Worm (Caenorhabditis elegans) whole organism, L1 larva: ENCODE results near the gene amt-4.

ENCODE experiments used
- C34B4.2 ChIP-seq: sonication (generic microtip); optimal IDR thresholded peaks from 2 replicates; lab custom pipeline; 2017; ENCODE audit warnings: mild to moderate bottlenecking, missing genetic modification characterization, missing compliant biosample characterization
- F16B12.6 ChIP-seq: fragments of 150-350 bp; optimal IDR thresholded peaks from 2 replicates; lab custom pipeline; 2014; ENCODE audit warnings: missing biosample characterization, missing genetic modification characterization
- alr-1 ChIP-seq: fragments of 200-800 bp; sonication (Bioruptor generic); optimal IDR thresholded peaks from 2 replicates; lab custom pipeline; 2018; ENCODE audit warnings: borderline replicate concordance, mild to moderate bottlenecking, missing genetic modification characterization, missing compliant biosample characterization
- aly-2 ChIP-seq: fragments of 150-350 bp; optimal IDR thresholded peaks from 2 replicates; lab custom pipeline; 2014; ENCODE audit warnings: missing biosample characterization, missing genetic modification characterization
- ama-1 ChIP-seq: fragments of 150-350 bp; optimal IDR thresholded peaks from 2 replicates; lab custom pipeline; 2014
- blmp-1 ChIP-seq: fragments of 150-350 bp; optimal IDR thresholded peaks from 2 replicates; lab custom pipeline; 2014; ENCODE audit warnings: missing biosample characterization, missing genetic modification characterization
- ceh-8 ChIP-seq: fragments of 200-800 bp; sonication (Bioruptor generic); optimal IDR thresholded peaks from 2 replicates; lab custom pipeline; 2018; ENCODE audit warnings: mild to moderate bottlenecking, missing genetic modification characterization, moderate library complexity, missing compliant biosample characterization
- ceh-88 ChIP-seq: fragments of 200-800 bp; sonication (Bioruptor generic); IDR thresholded peaks from 2 replicates; pipeline ENCODE4 v1.3.6; 2022; ENCODE audit warnings: missing genetic modification characterization, missing compliant biosample characterization
- dsc-1 ChIP-seq: sonication (generic microtip); optimal IDR thresholded peaks from 2 replicates; lab custom pipeline; 2016; ENCODE audit warnings: mild to moderate bottlenecking, missing genetic modification characterization, missing compliant biosample characterization
- efl-1 ChIP-seq, 4 experiments: fragments of 150-350 bp; optimal IDR thresholded peaks in 3 of 4; peaks in 1 of 4; 1 replicate in 1 of 4; 2 replicates in 3 of 4; lab custom pipeline; 2014; ENCODE audit warnings: missing biosample characterization in 2 of 4, missing genetic modification characterization in 2 of 4, missing genetic modification reagents in 2 of 4
- efl-3 ChIP-seq: fragments of 200-800 bp; sonication (Bioruptor generic); optimal IDR thresholded peaks from 2 replicates; lab custom pipeline; 2018; ENCODE audit warnings: mild to moderate bottlenecking, missing genetic modification characterization, missing compliant biosample characterization
- elt-2 ChIP-seq: sonication (generic microtip); optimal IDR thresholded peaks from 2 replicates; lab custom pipeline; 2016; ENCODE audit warnings: missing genetic modification characterization, mild to moderate bottlenecking, inconsistent platforms, missing compliant biosample characterization, missing genetic modification reagents
- grh-1 ChIP-seq: fragments of 200-800 bp; sonication (Bioruptor generic); IDR thresholded peaks from 2 replicates; pipeline ENCODE4 v1.3.6; 2022; ENCODE audit warnings: missing genetic modification reagents, missing genetic modification characterization, missing compliant biosample characterization
- hpl-2 ChIP-seq: fragments of 150-350 bp; optimal IDR thresholded peaks from 2 replicates; lab custom pipeline; 2014; ENCODE audit warnings: missing biosample characterization, missing genetic modification reagents, missing genetic modification characterization
- isw-1 ChIP-seq: fragments of 200-800 bp; sonication (Bioruptor generic); IDR thresholded peaks from 2 replicates; pipeline ENCODE4 v1.3.6; 2022; ENCODE audit warnings: missing genetic modification characterization, missing compliant biosample characterization
- lin-14 ChIP-seq: fragments of 200-800 bp; sonication (Bioruptor generic); optimal IDR thresholded peaks from 2 replicates; lab custom pipeline; 2018; ENCODE audit warnings: mild to moderate bottlenecking, missing genetic modification characterization, moderate library complexity, missing compliant biosample characterization
- lin-35 ChIP-seq, 2 experiments: fragments of 150-350 bp; optimal IDR thresholded peaks; 2 replicates each; lab custom pipeline; 2014; ENCODE audit warnings: missing biosample characterization in 2 of 2, missing genetic modification characterization in 2 of 2, missing genetic modification reagents in 2 of 2
- lir-3 ChIP-seq: sonication (generic microtip); optimal IDR thresholded peaks from 2 replicates; lab custom pipeline; 2016; ENCODE audit warnings: mild to moderate bottlenecking, missing genetic modification characterization, moderate library complexity, missing compliant biosample characterization; ENCODE audit not compliant: poor library complexity
- lsy-2 ChIP-seq, 2 experiments: fragments of 150-350 bp; optimal IDR thresholded peaks; 2 replicates each; lab custom pipeline; 2014; ENCODE audit warnings: missing biosample characterization in 2 of 2, missing genetic modification characterization in 2 of 2
- mef-2 ChIP-seq: fragments of 150-350 bp; optimal IDR thresholded peaks from 2 replicates; lab custom pipeline; 2014; ENCODE audit warnings: missing biosample characterization, missing genetic modification characterization
- nhr-20 ChIP-seq: sonication (generic microtip); optimal IDR thresholded peaks from 2 replicates; lab custom pipeline; 2016; ENCODE audit warnings: mild to moderate bottlenecking, missing genetic modification characterization, missing compliant biosample characterization
- nhr-47 ChIP-seq: sonication (generic microtip); optimal IDR thresholded peaks from 2 replicates; lab custom pipeline; 2016; ENCODE audit warnings: mild to moderate bottlenecking, missing genetic modification characterization, moderate library complexity, missing compliant biosample characterization
- nhr-77 ChIP-seq: fragments of 150-350 bp; optimal IDR thresholded peaks from 2 replicates; lab custom pipeline; 2014; ENCODE audit warnings: missing biosample characterization, missing genetic modification characterization
- nhr-84 ChIP-seq: sonication (generic microtip); optimal IDR thresholded peaks from 2 replicates; lab custom pipeline; 2017; ENCODE audit warnings: missing biosample characterization, missing genetic modification characterization
- unc-130 ChIP-seq: fragments of 150-350 bp; optimal IDR thresholded peaks from 2 replicates; lab custom pipeline; 2017; ENCODE audit warnings: missing biosample characterization, missing genetic modification characterization, inconsistent platforms
- unc-30 ChIP-seq: sonication (generic microtip); optimal IDR thresholded peaks from 2 replicates; lab custom pipeline; 2017; ENCODE audit warnings: missing biosample characterization, missing genetic modification characterization
- unc-86 ChIP-seq: sonication (generic microtip); optimal IDR thresholded peaks from 2 replicates; lab custom pipeline; 2016; ENCODE audit warnings: missing genetic modification characterization, missing compliant biosample characterization

amt-4 gene

DNA sequence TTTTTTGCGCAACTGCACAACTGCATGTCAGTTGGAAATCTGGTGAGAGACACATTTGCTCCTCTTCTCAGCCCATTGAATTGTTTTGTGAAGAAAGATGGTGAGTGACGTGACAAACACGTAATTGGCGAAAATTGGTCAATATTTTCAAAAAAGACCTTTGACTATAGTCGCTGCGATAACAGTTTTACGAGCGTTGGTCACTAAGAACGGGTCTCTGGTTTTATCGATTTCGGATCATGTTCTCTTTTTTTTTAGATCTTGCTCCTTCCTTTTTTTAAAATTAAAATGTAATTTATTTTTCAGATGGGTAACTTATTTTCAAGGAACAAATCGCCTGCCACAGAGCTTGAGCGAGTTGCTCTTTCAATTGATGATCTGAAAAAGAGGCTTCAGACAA is 23.4 kb downstream of the amt-4 start, which contains the start of gene lnp-1:
Gene lnp-1, plus strand, starts transcription at position 301 of the 400 bp plus-strand sequence.
- TF ChIP-seq lsy-2 (tag; optimal IDR thresholded peaks at IDR 0.05; lab: Kevin White, UChicago) (no peak), unc-30 (tag; lab: Kevin White, UChicago) (no peak), nhr-84 (tag; lab: Kevin White, UChicago) (no peak), nhr-20 (tag; lab: Kevin White, UChicago) (no peak)

- TF ChIP-seq mef-2 (no peak), lir-3 (tag; lab: Kevin White, UChicago) (no peak), lin-14 (GFP tag; lab: Kevin White, UChicago) (no peak), grh-1 (GFP tag; lab: Robert Waterston, UW) (no peak), efl-3 (GFP tag; lab: Kevin White, UChicago) (no peak), elt-2 (no peak), lin-35 (GFP tag; optimal IDR thresholded peaks at IDR 0.05; lab: Kevin White, UChicago) (no peak), ceh-88 (no peak), unc-130 (tag; lab: Kevin White, UChicago) (no peak), aly-2 (tag; lab: Kevin White, UChicago) (no peak), C34B4.2 (tag; lab: Kevin White, UChicago) (no peak), lsy-2 (tag; optimal IDR thresholded peaks at IDR 0.05; lab: Kevin White, UChicago) (no peak), ceh-8 (GFP tag; lab: Kevin White, UChicago) (no peak), blmp-1 (no peak), dsc-1 (tag; lab: Kevin White, UChicago) (no peak)
Observed at ce11 chrX:4592250-4592649, 27.1 kb downstream of the amt-4 start, which contains the start of gene flp-12. TSS of gene flp-12 (minus strand) at chrX:4592350.

DNA sequence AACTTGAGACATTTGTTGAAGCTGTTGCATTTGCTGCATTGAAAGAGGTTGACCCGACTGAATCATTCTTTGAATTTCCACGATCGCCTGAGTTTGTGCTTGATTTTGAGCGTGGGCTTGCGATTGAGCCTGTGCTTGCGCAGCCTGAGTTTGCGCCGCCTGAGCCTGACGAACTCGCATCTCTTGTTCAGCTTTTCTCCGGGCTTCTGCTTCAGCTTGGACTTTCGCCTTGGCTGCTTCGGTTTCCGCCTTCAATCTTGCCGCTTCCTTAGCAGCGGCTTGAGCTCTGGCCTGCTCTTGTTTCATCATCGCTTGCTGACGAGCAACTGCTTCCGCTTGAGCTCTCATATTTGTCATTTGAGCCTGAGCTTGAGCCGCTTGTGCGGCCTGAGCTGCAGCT is 32.3 kb downstream of the amt-4 start:
- no peak for TF ChIP-seq F16B12.6 (tag; lab: Kevin White, UChicago)
- TF ChIP-seq efl-1 (optimal IDR thresholded peaks at IDR 0.05; lab: Kevin White, UChicago) = no peak
- TF ChIP-seq efl-1 (GFP tag; optimal IDR thresholded peaks at IDR 0.05 in 1 of 2; lab: Kevin White, UChicago) = peak in 1 of 2 experiments; percentile 54

ce11 chrX:4599526-4599925 is 34.4 kb downstream of the amt-4 start:
- TF ChIP-seq ceh-88 = no peak
- no peak for TF ChIP-seq efl-1 (optimal IDR thresholded peaks at IDR 0.05; lab: Kevin White, UChicago)
- peak in 1 of 2 experiments; percentile 72 for TF ChIP-seq efl-1 (GFP tag; optimal IDR thresholded peaks at IDR 0.05 in 1 of 2; lab: Kevin White, UChicago)
- TF ChIP-seq ama-1 (lab: Kevin White, UChicago) = no peak
- TF ChIP-seq nhr-20 (tag; lab: Kevin White, UChicago) = no peak
- TF ChIP-seq lir-3 (tag; lab: Kevin White, UChicago) = no peak

- TF ChIP-seq elt-2 (no peak), dsc-1 (tag; lab: Kevin White, UChicago) (no peak), efl-3 (GFP tag; lab: Kevin White, UChicago) (no peak), nhr-47 (tag; lab: Kevin White, UChicago) (no peak), lsy-2 (tag; optimal IDR thresholded peaks at IDR 0.05; lab: Kevin White, UChicago) (no peak), nhr-20 (tag; lab: Kevin White, UChicago) (no peak), isw-1 (no peak), mef-2 (no peak), alr-1 (tag; lab: Kevin White, UChicago) (no peak), unc-86 (tag; lab: Kevin White, UChicago) (no peak), ama-1 (lab: Kevin White, UChicago) (no peak), nhr-77 (tag; lab: Kevin White, UChicago) (no peak), hpl-2 (GFP tag; lab: Kevin White, UChicago) (no peak)
Observed at ce11 chrX:4600987-4601386, 35.9 kb downstream of the amt-4 start.

- TF ChIP-seq unc-86 (tag; lab: Kevin White, UChicago) (no peak), blmp-1 (peak; percentile 78)
Observed at ce11 chrX:4604185-4604584, 39.1 kb downstream of the amt-4 start.

DNA sequence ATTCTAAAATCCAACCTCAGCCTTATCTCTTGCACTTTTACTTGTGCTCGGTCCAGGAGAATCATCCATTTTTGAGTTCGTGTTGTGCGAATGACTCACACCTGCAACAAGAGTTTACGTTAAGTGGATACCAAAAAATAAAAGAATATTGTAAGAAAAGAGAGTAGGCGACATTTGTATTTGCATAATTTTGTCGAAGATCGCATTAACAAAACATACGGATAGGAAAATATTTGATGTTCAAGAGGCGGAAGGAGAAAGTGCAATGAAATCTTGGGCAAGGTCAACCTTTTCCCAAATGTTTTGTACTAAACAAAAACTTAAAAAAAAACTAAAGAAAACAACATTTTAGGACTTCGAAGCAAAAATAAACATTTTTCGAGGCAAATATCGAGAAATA is 40.7 kb downstream of the amt-4 start, which contains the start of gene spat-3:
Gene spat-3, minus strand, starts transcription at position 101 of the 400 bp plus-strand sequence.
- TF ChIP-seq lin-14 (GFP tag; lab: Kevin White, UChicago) (no peak), blmp-1 (peak; percentile 7)
- TF ChIP-seq, all 84 proteins: peak for 1
